Worm (Caenorhabditis elegans) whole organism, L2 larva: ENCODE data around the gene Y82E9BR.6.

ENCODE experiments used
- C34F6.9 ChIP-seq: fragments of 150-350 bp; optimal IDR thresholded peaks from 2 replicates; lab custom pipeline; 2014; ENCODE audit warnings: missing biosample characterization, missing genetic modification characterization
- F13H6.1 ChIP-seq: sonication (generic microtip); optimal IDR thresholded peaks from 2 replicates; lab custom pipeline; 2016; ENCODE audit warnings: missing genetic modification characterization, missing compliant biosample characterization
- R02D3.7 ChIP-seq: fragments of 150-350 bp; optimal IDR thresholded peaks from 2 replicates; lab custom pipeline; 2014; ENCODE audit warnings: missing biosample characterization, missing genetic modification characterization
- Y55F3AM.14 ChIP-seq: fragments of 200-800 bp; sonication (Bioruptor generic); optimal IDR thresholded peaks from 2 replicates; lab custom pipeline; 2018; ENCODE audit warnings: mild to moderate bottlenecking, missing genetic modification characterization, missing compliant biosample characterization
- ZK546.5 ChIP-seq: sonication (generic microtip); optimal IDR thresholded peaks from 2 replicates; lab custom pipeline; 2017; ENCODE audit warnings: missing biosample characterization, missing genetic modification characterization
- aly-2 ChIP-seq: fragments of 150-350 bp; optimal IDR thresholded peaks from 2 replicates; lab custom pipeline; 2014; ENCODE audit warnings: missing biosample characterization, missing genetic modification characterization
- ama-1 ChIP-seq: fragments of 150-350 bp; optimal IDR thresholded peaks from 2 replicates; lab custom pipeline; 2018; ENCODE audit warnings: inconsistent platforms
- blmp-1 ChIP-seq: sonication (generic microtip); optimal IDR thresholded peaks from 2 replicates; lab custom pipeline; 2017; ENCODE audit warnings: missing genetic modification characterization, mild to moderate bottlenecking, missing compliant biosample characterization, antibody characterized with exemption, moderate library complexity; ENCODE audit not compliant: insufficient read depth
- ceh-16 ChIP-seq: fragments of 150-350 bp; optimal IDR thresholded peaks from 2 replicates; lab custom pipeline; 2014; ENCODE audit warnings: missing biosample characterization, missing genetic modification characterization
- ceh-82 ChIP-seq: fragments of 150-350 bp; optimal IDR thresholded peaks from 2 replicates; lab custom pipeline; 2014; ENCODE audit warnings: missing biosample characterization, missing genetic modification characterization
- crh-2 ChIP-seq: sonication (generic microtip); optimal IDR thresholded peaks from 2 replicates; lab custom pipeline; 2017; ENCODE audit warnings: missing biosample characterization, missing genetic modification characterization
- egl-27 ChIP-seq: sonication (generic microtip); optimal IDR thresholded peaks from 3 replicates; lab custom pipeline; 2017; ENCODE audit warnings: missing biosample characterization, missing genetic modification reagents, missing genetic modification characterization
- elt-1 ChIP-seq: fragments of 150-350 bp; optimal IDR thresholded peaks from 2 replicates; lab custom pipeline; 2014; ENCODE audit warnings: missing biosample characterization, missing genetic modification characterization
- elt-3 ChIP-seq: sonication (generic microtip); optimal IDR thresholded peaks from 2 replicates; lab custom pipeline; 2017; ENCODE audit warnings: missing biosample characterization, missing genetic modification characterization
- fos-1 ChIP-seq: fragments of 150-350 bp; optimal IDR thresholded peaks from 2 replicates; lab custom pipeline; 2014; ENCODE audit warnings: missing biosample characterization, missing genetic modification characterization
- gmeb-1 ChIP-seq: fragments of 150-350 bp; optimal IDR thresholded peaks from 2 replicates; lab custom pipeline; 2014; ENCODE audit warnings: missing biosample characterization, missing genetic modification characterization
- lin-11 ChIP-seq: fragments of 150-350 bp; sonication (generic microtip); optimal IDR thresholded peaks from 2 replicates; lab custom pipeline; 2014; ENCODE audit warnings: missing biosample characterization, missing genetic modification characterization, inconsistent platforms, mixed read lengths
- lin-13 ChIP-seq: fragments of 150-350 bp; optimal IDR thresholded peaks from 2 replicates; lab custom pipeline; 2014; ENCODE audit warnings: missing biosample characterization, missing genetic modification reagents, missing genetic modification characterization
- lsy-2 ChIP-seq, 2 experiments: fragments of 150-350 bp in 1 of 2; sonication (generic microtip) in 1 of 2; optimal IDR thresholded peaks; 2 replicates each; lab custom pipeline; 2014 to 2017; ENCODE audit warnings: missing biosample characterization in 2 of 2, missing genetic modification characterization in 2 of 2
- mbf-1 ChIP-seq: sonication (generic microtip); optimal IDR thresholded peaks from 2 replicates; lab custom pipeline; 2017; ENCODE audit warnings: missing biosample characterization, missing genetic modification characterization
- nhr-10 ChIP-seq: sonication (generic microtip); optimal IDR thresholded peaks from 2 replicates; lab custom pipeline; 2017; ENCODE audit warnings: missing biosample characterization, missing genetic modification characterization
- nhr-11 ChIP-seq: fragments of 150-350 bp; optimal IDR thresholded peaks from 2 replicates; lab custom pipeline; 2014; ENCODE audit warnings: missing biosample characterization, missing genetic modification characterization
- nhr-12 ChIP-seq: fragments of 150-350 bp; optimal IDR thresholded peaks from 2 replicates; lab custom pipeline; 2014; ENCODE audit warnings: missing biosample characterization, missing genetic modification characterization
- nhr-129 ChIP-seq: fragments of 150-350 bp; optimal IDR thresholded peaks from 2 replicates; lab custom pipeline; 2014; ENCODE audit warnings: missing biosample characterization, missing genetic modification characterization
- nhr-21 ChIP-seq: fragments of 150-350 bp; optimal IDR thresholded peaks from 2 replicates; lab custom pipeline; 2014; ENCODE audit warnings: missing biosample characterization, missing genetic modification characterization
- nhr-237 ChIP-seq: fragments of 150-350 bp; optimal IDR thresholded peaks from 2 replicates; lab custom pipeline; 2014; ENCODE audit warnings: missing biosample characterization, missing genetic modification characterization
- nhr-25 ChIP-seq: fragments of 150-350 bp; sonication (generic microtip); optimal IDR thresholded peaks from 3 replicates; lab custom pipeline; 2014; ENCODE audit warnings: missing biosample characterization, missing genetic modification characterization
- nhr-6 ChIP-seq: fragments of 150-350 bp; optimal IDR thresholded peaks from 2 replicates; lab custom pipeline; 2014; ENCODE audit warnings: missing biosample characterization, missing genetic modification characterization
- nhr-77 ChIP-seq: fragments of 150-350 bp; optimal IDR thresholded peaks from 2 replicates; lab custom pipeline; 2014; ENCODE audit warnings: missing biosample characterization, missing genetic modification characterization
- sem-4 ChIP-seq: fragments of 150-350 bp; optimal IDR thresholded peaks from 2 replicates; lab custom pipeline; 2014; ENCODE audit warnings: missing biosample characterization, missing genetic modification reagents, missing genetic modification characterization
- skn-1 ChIP-seq: sonication (generic microtip); optimal IDR thresholded peaks from 2 replicates; lab custom pipeline; 2017; ENCODE audit warnings: missing biosample characterization, missing genetic modification characterization
- sma-3 ChIP-seq: sonication (generic microtip); optimal IDR thresholded peaks from 2 replicates; lab custom pipeline; 2016; ENCODE audit warnings: missing genetic modification reagents, missing genetic modification characterization, missing compliant biosample characterization
- sma-9 ChIP-seq, 2 experiments: fragments of 150-350 bp in 1 of 2; sonication (generic microtip) in 1 of 2; optimal IDR thresholded peaks; 2 replicates each; lab custom pipeline; 2014 to 2016; ENCODE audit warnings: missing genetic modification characterization in 2 of 2, mild to moderate bottlenecking in 1 of 2, missing biosample characterization in 1 of 2, missing compliant biosample characterization in 1 of 2, missing genetic modification reagents in 1 of 2, moderate library complexity in 1 of 2
- snpc-4 ChIP-seq: fragments of 150-350 bp; optimal IDR thresholded peaks from 2 replicates; lab custom pipeline; 2014; ENCODE audit warnings: missing biosample characterization, missing genetic modification characterization
- unc-39 ChIP-seq: fragments of 150-350 bp; optimal IDR thresholded peaks from 2 replicates; lab custom pipeline; 2014; ENCODE audit warnings: missing biosample characterization, missing genetic modification characterization
- unc-55 ChIP-seq: fragments of 150-350 bp; sonication (generic microtip); optimal IDR thresholded peaks from 3 replicates; lab custom pipeline; 2014; ENCODE audit warnings: missing biosample characterization, missing genetic modification reagents, missing genetic modification characterization
- unc-62 ChIP-seq: fragments of 150-350 bp; optimal IDR thresholded peaks from 2 replicates; lab custom pipeline; 2014; ENCODE audit warnings: missing biosample characterization, missing genetic modification reagents, missing genetic modification characterization
- zag-1 ChIP-seq: fragments of 150-350 bp; optimal IDR thresholded peaks from 2 replicates; lab custom pipeline; 2014; ENCODE audit warnings: missing biosample characterization, missing genetic modification characterization
- ztf-1 ChIP-seq: fragments of 200-800 bp; sonication (Bioruptor generic); conservative IDR thresholded peaks from 2 replicates; pipeline ENCODE4 v1.3.6; 2022; ENCODE audit warnings: missing genetic modification characterization, missing compliant biosample characterization
- ztf-11 ChIP-seq: sonication (generic microtip); optimal IDR thresholded peaks from 2 replicates; lab custom pipeline; 2017; ENCODE audit warnings: missing biosample characterization, missing genetic modification characterization
- ztf-4 ChIP-seq: fragments of 150-350 bp; optimal IDR thresholded peaks from 2 replicates; lab custom pipeline; 2014; ENCODE audit warnings: missing biosample characterization, missing genetic modification characterization

Gene Y82E9BR.6

DNA sequence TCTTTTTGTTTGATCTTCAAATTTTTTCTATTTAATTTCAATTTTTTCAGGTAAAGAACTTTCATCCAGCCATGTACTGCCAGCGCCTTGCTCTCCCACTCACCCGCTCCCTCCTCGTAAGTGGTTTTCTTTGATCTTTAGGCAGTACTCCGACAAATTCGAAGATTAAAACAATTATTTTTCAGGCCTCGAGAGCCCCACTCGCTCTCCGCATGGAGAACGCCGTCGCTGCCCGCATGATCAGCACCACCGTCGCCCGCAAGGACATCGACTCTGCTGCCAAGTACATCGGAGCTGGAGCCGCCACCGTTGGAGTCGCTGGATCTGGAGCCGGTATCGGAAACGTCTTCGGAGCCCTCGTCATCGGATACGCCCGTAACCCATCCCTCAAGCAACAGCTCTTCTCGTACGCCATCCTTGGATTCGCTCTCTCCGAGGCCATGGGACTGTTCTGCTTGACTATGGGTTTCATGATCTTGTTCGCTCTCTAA is 38.2 kb downstream of the Y82E9BR.6 start, which contains the start of gene Y82E9BR.3:
Y82E9BR.3 (plus strand) TSS at position 51 of the 491 bp plus-strand sequence.
- TF ChIP-seq C34F6.9 (tag; lab: Kevin White, UChicago) (no peak), ztf-4 (tag; lab: Kevin White, UChicago) (no peak), lsy-2 (tag; optimal IDR thresholded peaks at IDR 0.05; lab: Kevin White, UChicago) (no peak), nhr-6 (tag; lab: Kevin White, UChicago) (no peak), ceh-82 (no peak), sem-4 (no peak), zag-1 (no peak), unc-62 (no peak), ZK546.5 (tag; lab: Kevin White, UChicago) (no peak), fos-1 (tag; lab: Kevin White, UChicago) (no peak), elt-3 (tag; lab: Kevin White, UChicago) (no peak), sma-3 (GFP tag; lab: Kevin White, UChicago) (no peak), snpc-4 (tag; lab: Kevin White, UChicago) (no peak), mbf-1 (no peak), nhr-10 (tag; lab: Kevin White, UChicago) (no peak), nhr-237 (tag; lab: Kevin White, UChicago) (no peak), blmp-1 (no peak), ama-1 (lab: Kevin White, UChicago) (no peak), elt-1 (tag; lab: Kevin White, UChicago) (no peak)

ce11 chrIII:1419700-1420356 is 38.8 kb downstream of the Y82E9BR.6 start:
- TF ChIP-seq skn-1 = no peak
- TF ChIP-seq Y55F3AM.14 (GFP tag; lab: Kevin White, UChicago) = peak; percentile 79
- no peak for TF ChIP-seq egl-27 (tag; lab: Kevin White, UChicago)
- TF ChIP-seq lin-13 (GFP tag; lab: Kevin White, UChicago) = peak; percentile 88
- peak; percentile 90 for TF ChIP-seq ama-1 (lab: Kevin White, UChicago)
- TF ChIP-seq crh-2 (tag; lab: Kevin White, UChicago) = peak; percentile 65
- peak; percentile 61 for TF ChIP-seq fos-1 (tag; lab: Kevin White, UChicago)
- peak; percentile 38 for TF ChIP-seq unc-55 (GFP tag; lab: Kevin White, UChicago)
- TF ChIP-seq ceh-16 (tag; lab: Kevin White, UChicago) = peak; percentile 13
- TF ChIP-seq unc-39 (tag; lab: Kevin White, UChicago) = no peak
- TF ChIP-seq lsy-2 (tag; optimal IDR thresholded peaks at IDR 0.05; lab: Kevin White, UChicago) = peak; percentile 73 to 83
- peak; percentile 9 for TF ChIP-seq C34F6.9 (tag; lab: Kevin White, UChicago)
- peak; percentile 68 for TF ChIP-seq nhr-237 (tag; lab: Kevin White, UChicago)
- TF ChIP-seq sma-3 (GFP tag; lab: Kevin White, UChicago) = peak; percentile 70
- TF ChIP-seq sem-4 = peak; percentile 45
- TF ChIP-seq ZK546.5 (tag; lab: Kevin White, UChicago) = peak; percentile 76
- peak; percentile 61 for TF ChIP-seq nhr-11 (tag; lab: Kevin White, UChicago)
- TF ChIP-seq nhr-6 (tag; lab: Kevin White, UChicago) = peak; percentile 42
- TF ChIP-seq aly-2 (tag; lab: Kevin White, UChicago) = peak; percentile 49
- no peak for TF ChIP-seq R02D3.7 (tag; lab: Kevin White, UChicago)
- peak; percentile 59 for TF ChIP-seq nhr-25 (tag; lab: Kevin White, UChicago)
- TF ChIP-seq blmp-1 = no peak
- no peak for TF ChIP-seq nhr-10 (tag; lab: Kevin White, UChicago)
- peak; percentile 28 for TF ChIP-seq gmeb-1 (tag; lab: Kevin White, UChicago)
- peak; percentile 24 for TF ChIP-seq F13H6.1 (tag; lab: Kevin White, UChicago)
- no peak for TF ChIP-seq lin-11 (tag; lab: Kevin White, UChicago)
- peak; percentile 74 for TF ChIP-seq nhr-21 (tag; lab: Kevin White, UChicago)
- TF ChIP-seq ztf-11 (tag; lab: Kevin White, UChicago) = no peak
- TF ChIP-seq nhr-77 (tag; lab: Kevin White, UChicago) = peak; percentile 58
- peak; percentile 49 for TF ChIP-seq nhr-129 (tag; lab: Kevin White, UChicago)
- no peak for TF ChIP-seq nhr-12
- TF ChIP-seq ztf-4 (tag; lab: Kevin White, UChicago) = peak; percentile 82
- TF ChIP-seq ztf-1 (GFP tag; lab: Robert Waterston, UW) = 0 out of 2 replicates have a peak, but pooled peaks have one; percentile 68
- TF ChIP-seq mbf-1 = peak; percentile 18
- peak; percentile 54 for TF ChIP-seq sma-9 (GFP tag; optimal IDR thresholded peaks at IDR 0.05; lab: Kevin White, UChicago)
- no peak for TF ChIP-seq sma-9 (tag; optimal IDR thresholded peaks at IDR 0.05; lab: Kevin White, UChicago)
